Worm (Caenorhabditis elegans) whole organism, L1 larva: ENCODE measurements around the gene copg-1.

Experiments used
- Y116A8C.19 ChIP-seq: sonication (generic microtip); optimal IDR thresholded peaks from 2 replicates; lab custom pipeline; 2016; ENCODE audit warnings: missing compliant biosample characterization, missing genetic modification characterization, borderline replicate concordance
- alr-1 ChIP-seq: fragments of 200-800 bp; sonication (Bioruptor generic); optimal IDR thresholded peaks from 2 replicates; lab custom pipeline; 2018; ENCODE audit warnings: borderline replicate concordance, mild to moderate bottlenecking, missing genetic modification characterization, missing compliant biosample characterization
- blmp-1 ChIP-seq: fragments of 150-350 bp; optimal IDR thresholded peaks from 2 replicates; lab custom pipeline; 2014; ENCODE audit warnings: missing biosample characterization, missing genetic modification characterization
- ceh-63 ChIP-seq: fragments of 200-800 bp; sonication (Bioruptor generic); optimal IDR thresholded peaks from 2 replicates; lab custom pipeline; 2018; ENCODE audit warnings: mild to moderate bottlenecking, missing genetic modification characterization, missing compliant biosample characterization
- ceh-8 ChIP-seq: fragments of 200-800 bp; sonication (Bioruptor generic); optimal IDR thresholded peaks from 2 replicates; lab custom pipeline; 2018; ENCODE audit warnings: mild to moderate bottlenecking, missing genetic modification characterization, moderate library complexity, missing compliant biosample characterization
- ceh-88 ChIP-seq: fragments of 200-800 bp; sonication (Bioruptor generic); IDR thresholded peaks from 2 replicates; pipeline ENCODE4 v1.3.6; 2022; ENCODE audit warnings: missing genetic modification characterization, missing compliant biosample characterization
- ceh-90 ChIP-seq: sonication (generic microtip); optimal IDR thresholded peaks from 2 replicates; lab custom pipeline; 2016; ENCODE audit warnings: missing genetic modification characterization, missing compliant biosample characterization
- ces-1 ChIP-seq: fragments of 150-350 bp; optimal IDR thresholded peaks from 2 replicates; lab custom pipeline; 2014; ENCODE audit warnings: missing biosample characterization, missing genetic modification reagents, missing genetic modification characterization
- efl-3 ChIP-seq: fragments of 200-800 bp; sonication (Bioruptor generic); optimal IDR thresholded peaks from 2 replicates; lab custom pipeline; 2018; ENCODE audit warnings: mild to moderate bottlenecking, missing genetic modification characterization, missing compliant biosample characterization
- egl-27 ChIP-seq, 2 experiments: fragments of 150-350 bp in 1 of 2; sonication (generic microtip); optimal IDR thresholded peaks; 3 replicates each; lab custom pipeline; 2017 to 2018; ENCODE audit warnings: missing biosample characterization in 2 of 2, missing genetic modification characterization in 2 of 2, missing genetic modification reagents in 2 of 2
- elt-3 ChIP-seq, 6 experiments: fragments of 150-350 bp in 1 of 6; sonication (generic microtip); optimal IDR thresholded peaks; 2 replicates each; lab custom pipeline; 2017 to 2018; ENCODE audit warnings: missing biosample characterization in 6 of 6, missing genetic modification characterization in 6 of 6, inconsistent platforms in 1 of 6
- ets-5 ChIP-seq: fragments of 200-800 bp; sonication (Bioruptor generic); IDR thresholded peaks from 2 replicates; pipeline ENCODE4 v1.3.6; 2022; ENCODE audit warnings: missing genetic modification characterization, missing compliant biosample characterization
- fkh-4 ChIP-seq: sonication (generic microtip); optimal IDR thresholded peaks from 2 replicates; lab custom pipeline; 2016; ENCODE audit warnings: missing compliant biosample characterization, missing genetic modification characterization, borderline replicate concordance
- fkh-8 ChIP-seq: sonication (generic microtip); optimal IDR thresholded peaks from 2 replicates; lab custom pipeline; 2016; ENCODE audit warnings: mild to moderate bottlenecking, missing genetic modification characterization, missing compliant biosample characterization
- hpl-2 ChIP-seq: fragments of 150-350 bp; optimal IDR thresholded peaks from 2 replicates; lab custom pipeline; 2014; ENCODE audit warnings: missing biosample characterization, missing genetic modification reagents, missing genetic modification characterization
- isw-1 ChIP-seq: fragments of 200-800 bp; sonication (Bioruptor generic); IDR thresholded peaks from 2 replicates; pipeline ENCODE4 v1.3.6; 2022; ENCODE audit warnings: missing genetic modification characterization, missing compliant biosample characterization
- jun-1 ChIP-seq: fragments of 150-350 bp; optimal IDR thresholded peaks from 2 replicates; lab custom pipeline; 2014; ENCODE audit warnings: missing biosample characterization, missing genetic modification reagents, missing genetic modification characterization
- lin-13 ChIP-seq: fragments of 150-350 bp; optimal IDR thresholded peaks from 2 replicates; lab custom pipeline; 2014; ENCODE audit warnings: missing biosample characterization, missing genetic modification reagents, missing genetic modification characterization
- lin-14 ChIP-seq: fragments of 200-800 bp; sonication (Bioruptor generic); optimal IDR thresholded peaks from 2 replicates; lab custom pipeline; 2018; ENCODE audit warnings: mild to moderate bottlenecking, missing genetic modification characterization, moderate library complexity, missing compliant biosample characterization
- lin-15B ChIP-seq: fragments of 150-350 bp; sonication (generic microtip); optimal IDR thresholded peaks from 3 replicates; lab custom pipeline; 2014; ENCODE audit warnings: missing biosample characterization, missing genetic modification characterization
- lin-35 ChIP-seq, 2 experiments: fragments of 150-350 bp; optimal IDR thresholded peaks; 2 replicates each; lab custom pipeline; 2014; ENCODE audit warnings: missing biosample characterization in 2 of 2, missing genetic modification characterization in 2 of 2, missing genetic modification reagents in 2 of 2
- mdl-1 ChIP-seq, 2 experiments: fragments of 150-350 bp; optimal IDR thresholded peaks; 2 replicates each; lab custom pipeline; 2014 to 2017; ENCODE audit warnings: missing biosample characterization in 2 of 2, missing genetic modification characterization in 2 of 2, inconsistent platforms in 1 of 2
- mep-1 ChIP-seq: fragments of 150-350 bp; optimal IDR thresholded peaks from 2 replicates; lab custom pipeline; 2014; ENCODE audit warnings: missing biosample characterization, missing genetic modification characterization
- nhr-11 ChIP-seq: fragments of 150-350 bp; optimal IDR thresholded peaks from 2 replicates; lab custom pipeline; 2014; ENCODE audit warnings: missing biosample characterization, missing genetic modification characterization
- nhr-19 ChIP-seq: fragments of 200-800 bp; sonication (Bioruptor generic); conservative IDR thresholded peaks from 2 replicates; pipeline ENCODE4 v1.3.6; 2022; ENCODE audit warnings: missing genetic modification characterization, missing compliant biosample characterization
- nhr-28 ChIP-seq: fragments of 150-350 bp; optimal IDR thresholded peaks from 2 replicates; lab custom pipeline; 2014; ENCODE audit warnings: missing biosample characterization, missing genetic modification characterization
- nhr-47 ChIP-seq: sonication (generic microtip); optimal IDR thresholded peaks from 2 replicates; lab custom pipeline; 2016; ENCODE audit warnings: mild to moderate bottlenecking, missing genetic modification characterization, moderate library complexity, missing compliant biosample characterization
- nhr-71 ChIP-seq: sonication (generic microtip); optimal IDR thresholded peaks from 2 replicates; lab custom pipeline; 2016; ENCODE audit warnings: mild to moderate bottlenecking, missing genetic modification characterization, moderate library complexity, missing compliant biosample characterization
- nhr-76 ChIP-seq: sonication (generic microtip); optimal IDR thresholded peaks from 2 replicates; lab custom pipeline; 2017; ENCODE audit warnings: missing biosample characterization, missing genetic modification characterization
- nhr-84 ChIP-seq: sonication (generic microtip); optimal IDR thresholded peaks from 2 replicates; lab custom pipeline; 2017; ENCODE audit warnings: missing biosample characterization, missing genetic modification characterization
- nhr-90 ChIP-seq: sonication (generic microtip); optimal IDR thresholded peaks from 2 replicates; lab custom pipeline; 2016; ENCODE audit warnings: mild to moderate bottlenecking, missing genetic modification characterization, missing compliant biosample characterization; ENCODE audit not compliant: poor library complexity
- pag-3 ChIP-seq: sonication (generic microtip); optimal IDR thresholded peaks from 2 replicates; lab custom pipeline; 2017; ENCODE audit warnings: missing genetic modification characterization, mild to moderate bottlenecking, missing compliant biosample characterization, antibody characterized with exemption, borderline replicate concordance; ENCODE audit not compliant: insufficient read depth
- snpc-4 ChIP-seq: fragments of 150-350 bp; optimal IDR thresholded peaks from 2 replicates; lab custom pipeline; 2014; ENCODE audit warnings: missing biosample characterization, missing genetic modification characterization
- sox-4 ChIP-seq: sonication (generic microtip); optimal IDR thresholded peaks from 2 replicates; lab custom pipeline; 2016; ENCODE audit warnings: missing genetic modification characterization, missing compliant biosample characterization
- swsn-7 ChIP-seq: sonication (generic microtip); optimal IDR thresholded peaks from 2 replicates; lab custom pipeline; 2016; ENCODE audit warnings: missing genetic modification characterization, missing compliant biosample characterization
- tbx-2 ChIP-seq: sonication (generic microtip); optimal IDR thresholded peaks from 2 replicates; lab custom pipeline; 2016; ENCODE audit warnings: missing genetic modification characterization, missing compliant biosample characterization
- tlp-1 ChIP-seq: fragments of 150-350 bp; optimal IDR thresholded peaks from 2 replicates; lab custom pipeline; 2014; ENCODE audit warnings: missing biosample characterization, missing genetic modification characterization
- unc-130 ChIP-seq: fragments of 150-350 bp; optimal IDR thresholded peaks from 2 replicates; lab custom pipeline; 2017; ENCODE audit warnings: missing biosample characterization, missing genetic modification characterization, inconsistent platforms
- unc-98 ChIP-seq: fragments of 200-800 bp; sonication (Bioruptor generic); IDR thresholded peaks from 2 replicates; pipeline ENCODE4 v1.3.6; 2022; ENCODE audit warnings: missing genetic modification characterization, missing compliant biosample characterization
- xbp-1 ChIP-seq: sonication (generic microtip); optimal IDR thresholded peaks from 2 replicates; lab custom pipeline; 2016; ENCODE audit warnings: missing genetic modification characterization, missing compliant biosample characterization
- zag-1 ChIP-seq: fragments of 150-350 bp; optimal IDR thresholded peaks from 2 replicates; lab custom pipeline; 2014; ENCODE audit warnings: missing biosample characterization, missing genetic modification characterization

The copg-1 gene

ce11 chrIV:10151439-10151997, at the start of gene copg-1 (continued):
- no peak for TF ChIP-seq efl-3 (GFP tag; lab: Kevin White, UChicago)
- no peak for TF ChIP-seq ceh-8 (GFP tag; lab: Kevin White, UChicago)
- TF ChIP-seq mep-1 (tag; lab: Kevin White, UChicago), result peak; percentile 91
- TF ChIP-seq mdl-1 (tag; optimal IDR thresholded peaks at IDR 0.05; lab: Kevin White, UChicago), result peak in 1 of 2 experiments; percentile 34
- no peak for TF ChIP-seq ets-5
- TF ChIP-seq lin-35 (GFP tag; optimal IDR thresholded peaks at IDR 0.05; lab: Kevin White, UChicago), result peak; percentile 64 to 74
- no peak for TF ChIP-seq fkh-4 (tag; lab: Kevin White, UChicago)
- TF ChIP-seq ceh-90 (tag; lab: Kevin White, UChicago), result no peak
- peak; percentile 6 for TF ChIP-seq lin-13 (GFP tag; lab: Kevin White, UChicago)
- peak; percentile 51 for TF ChIP-seq tbx-2 (tag; lab: Kevin White, UChicago)
- no peak for TF ChIP-seq jun-1
- TF ChIP-seq nhr-90 (tag; lab: Kevin White, UChicago), result peak; percentile 13
- TF ChIP-seq isw-1 (GFP tag; lab: Robert Waterston, UW), result peak; percentile 34
- peak; percentile 49 for TF ChIP-seq swsn-7 (tag; lab: Kevin White, UChicago)
- peak; percentile 32 for TF ChIP-seq snpc-4 (tag; lab: Kevin White, UChicago)
- no peak for TF ChIP-seq nhr-76 (tag; lab: Kevin White, UChicago)
- TF ChIP-seq sox-4 (tag; lab: Kevin White, UChicago), result no peak
- no peak for TF ChIP-seq pag-3 (tag; lab: Kevin White, UChicago)
- peak; percentile 67 for TF ChIP-seq nhr-47 (tag; lab: Kevin White, UChicago)
- TF ChIP-seq ceh-88, result no peak
- TF ChIP-seq fkh-8, result peak; percentile 28
- no peak for TF ChIP-seq Y116A8C.19
- no peak for TF ChIP-seq tlp-1 (tag; lab: Kevin White, UChicago)
- no peak for TF ChIP-seq unc-98 (GFP tag; lab: Robert Waterston, UW)
- no peak for TF ChIP-seq ces-1 (GFP tag; lab: Kevin White, UChicago)
- TF ChIP-seq zag-1 (tag; lab: Kevin White, UChicago), result no peak
- TF ChIP-seq nhr-84 (tag; lab: Kevin White, UChicago), result no peak
- peak in 2 of 6 experiments; percentile 37 to 62 for TF ChIP-seq elt-3 (tag; optimal IDR thresholded peaks at IDR 0.05; lab: Kevin White, UChicago)
- TF ChIP-seq egl-27 (tag; optimal IDR thresholded peaks at IDR 0.05; lab: Kevin White, UChicago), result no peak
- TF ChIP-seq xbp-1, result peak; percentile 57
- peak; percentile 29 for TF ChIP-seq unc-130 (tag; lab: Kevin White, UChicago)
- no peak for TF ChIP-seq nhr-28 (tag; lab: Kevin White, UChicago)

DNA sequence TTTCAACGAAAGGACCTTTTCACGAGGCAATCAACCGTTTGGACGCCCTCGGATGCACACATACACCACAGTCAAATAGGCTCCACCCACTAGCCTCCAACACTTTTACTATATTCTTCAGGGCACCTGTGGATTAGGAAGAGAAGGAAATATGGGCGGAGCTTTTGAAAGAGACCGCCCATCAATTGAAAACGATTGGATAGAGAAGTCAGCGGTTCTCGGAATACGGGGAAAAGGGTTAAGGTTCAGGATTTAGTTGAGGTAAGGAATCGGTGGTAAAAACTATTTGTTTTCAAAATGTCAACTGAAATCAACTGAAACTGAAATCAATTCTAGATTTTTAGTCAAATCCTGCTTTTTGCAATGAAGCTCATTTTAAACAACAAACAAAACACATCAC, 41.3 kb upstream of the copg-1 start, which contains the start of gene egl-38:
Gene egl-38 (minus strand): TSS at position 101 of the 400 bp plus-strand sequence.
- TF ChIP-seq lin-14 (no peak), ces-1 (GFP tag; lab: Kevin White, UChicago) (no peak), nhr-71 (tag; lab: Kevin White, UChicago) (no peak), swsn-7 (tag; lab: Kevin White, UChicago) (no peak), ceh-90 (tag; lab: Kevin White, UChicago) (no peak), nhr-90 (tag; lab: Kevin White, UChicago) (no peak)

DNA sequence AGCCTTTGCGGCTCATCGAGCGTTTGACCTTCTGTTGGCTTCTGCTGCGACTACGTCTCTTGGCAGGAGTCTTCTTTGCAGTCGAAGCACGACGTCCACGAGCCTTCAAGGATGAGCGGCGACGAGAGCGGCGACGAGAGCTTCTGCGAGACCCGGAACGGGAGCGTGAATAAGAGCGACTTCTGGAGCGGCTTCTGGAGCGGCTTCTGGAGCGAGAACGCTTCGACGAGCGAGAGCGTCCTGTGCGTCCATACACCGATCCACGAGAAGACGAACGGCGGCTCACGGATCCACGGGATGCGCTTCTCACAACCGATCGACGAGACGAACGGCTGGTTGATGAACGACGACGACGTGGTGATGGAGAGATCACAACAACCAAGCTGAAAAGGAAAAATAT, 40.9 kb upstream of the copg-1 start:
- TF ChIP-seq blmp-1 (no peak), pag-3 (tag; lab: Kevin White, UChicago) (no peak), hpl-2 (no peak), ceh-63 (no peak), lin-15B (tag; lab: Kevin White, UChicago) (no peak), nhr-19 (GFP tag; lab: Robert Waterston, UW) (no peak), alr-1 (no peak), mep-1 (tag; lab: Kevin White, UChicago) (no peak), nhr-11 (tag; lab: Kevin White, UChicago) (no peak), lin-13 (GFP tag; lab: Kevin White, UChicago) (no peak)
